Fruit fly (Drosophila melanogaster) whole organism, pupa: ENCODE measurements around the gene Grip.

ENCODE experiments used
- CG10348 ChIP-seq: fragments of 200-800 bp; sonication (Bioruptor generic); IDR thresholded peaks from 2 replicates; pipeline ENCODE4 v1.3.6; 2022; ENCODE audit warnings: missing biosample characterization, missing genetic modification characterization
- CG12605 ChIP-seq: fragments of 200-800 bp; sonication (Bioruptor generic); IDR thresholded peaks from 2 replicates; pipeline ENCODE4 v1.3.6; 2022; ENCODE audit warnings: missing biosample characterization, missing genetic modification characterization
- CG13204 ChIP-seq: fragments of 200-800 bp; sonication (Bioruptor generic); optimal IDR thresholded peaks from 2 replicates; lab custom pipeline; 2018; ENCODE audit warnings: missing biosample characterization, mild to moderate bottlenecking, missing genetic modification characterization, moderate library complexity
- CG14655 ChIP-seq: fragments of 200-800 bp; sonication (Bioruptor generic); optimal IDR thresholded peaks from 3 replicates; lab custom pipeline; 2017; ENCODE audit warnings: mild to moderate bottlenecking, missing biosample characterization, missing genetic modification reagents, missing genetic modification characterization
- CG15710 ChIP-seq: fragments of 200-800 bp; sonication (Bioruptor generic); optimal IDR thresholded peaks from 2 replicates; lab custom pipeline; 2018; ENCODE audit warnings: missing biosample characterization, mild to moderate bottlenecking, missing genetic modification characterization, moderate library complexity
- CG17806 ChIP-seq: fragments of 200-800 bp; sonication (Bioruptor generic); optimal IDR thresholded peaks from 2 replicates; lab custom pipeline; 2018; ENCODE audit warnings: missing biosample characterization, mild to moderate bottlenecking, missing genetic modification characterization, moderate library complexity
- CG32121 ChIP-seq: fragments of 200-800 bp; sonication (Bioruptor generic); IDR thresholded peaks from 2 replicates; pipeline ENCODE4 v1.3.6; 2022; ENCODE audit warnings: missing biosample characterization, missing genetic modification characterization
- CG34367 ChIP-seq: fragments of 200-800 bp; sonication (Bioruptor generic); optimal IDR thresholded peaks from 2 replicates; lab custom pipeline; 2018; ENCODE audit warnings: missing biosample characterization, mild to moderate bottlenecking, missing genetic modification characterization
- CG4496 ChIP-seq: fragments of 200-800 bp; sonication (Bioruptor generic); IDR thresholded peaks from 3 replicates; pipeline ENCODE4 v1.3.6; 2022; ENCODE audit warnings: missing biosample characterization, missing genetic modification characterization
- CG8159 ChIP-seq: fragments of 200-800 bp; sonication (Bioruptor generic); optimal IDR thresholded peaks from 3 replicates; lab custom pipeline; 2018; ENCODE audit warnings: missing biosample characterization, mild to moderate bottlenecking, missing genetic modification characterization, moderate library complexity
- CG8301 ChIP-seq: fragments of 200-800 bp; sonication (Bioruptor generic); optimal IDR thresholded peaks from 2 replicates; lab custom pipeline; 2018; ENCODE audit warnings: missing biosample characterization, mild to moderate bottlenecking, missing genetic modification characterization
- CG9948 ChIP-seq: fragments of 200-800 bp; sonication (Bioruptor generic); optimal IDR thresholded peaks from 2 replicates; lab custom pipeline; 2018; ENCODE audit warnings: missing biosample characterization, mild to moderate bottlenecking, missing genetic modification characterization, moderate library complexity
- D1 ChIP-seq: fragments of 200-800 bp; sonication (Bioruptor generic); optimal IDR thresholded peaks from 2 replicates; lab custom pipeline; 2018; ENCODE audit warnings: missing biosample characterization, mild to moderate bottlenecking, missing genetic modification characterization, moderate library complexity
- EcR ChIP-seq: fragments of 200-800 bp; sonication (Bioruptor generic); optimal IDR thresholded peaks from 3 replicates; lab custom pipeline; 2019; ENCODE audit warnings: missing biosample characterization, missing genetic modification characterization, mild to moderate bottlenecking, moderate library complexity, missing genetic modification reagents
- Ets98B ChIP-seq: fragments of 200-800 bp; sonication (Bioruptor generic); IDR thresholded peaks from 2 replicates; pipeline ENCODE4 v1.3.6; 2022; ENCODE audit warnings: missing biosample characterization, missing genetic modification characterization
- Pif1A ChIP-seq: fragments of 200-800 bp; sonication (Bioruptor generic); optimal IDR thresholded peaks from 3 replicates; lab custom pipeline; 2016; ENCODE audit warnings: missing biosample characterization, missing genetic modification characterization
- Pif1B ChIP-seq: fragments of 200-800 bp; sonication (Bioruptor generic); optimal IDR thresholded peaks from 3 replicates; lab custom pipeline; 2016; ENCODE audit warnings: missing biosample characterization, missing genetic modification characterization
- Snoo ChIP-seq: fragments of 200-800 bp; sonication (Bioruptor generic); optimal IDR thresholded peaks from 3 replicates; lab custom pipeline; 2017; ENCODE audit warnings: missing biosample characterization, mild to moderate bottlenecking, missing genetic modification characterization, inconsistent platforms
- fd96Ca ChIP-seq: fragments of 200-800 bp; sonication (Bioruptor generic); IDR thresholded peaks from 3 replicates; pipeline ENCODE4 v1.3.6; 2022; ENCODE audit warnings: missing biosample characterization, missing genetic modification characterization
- gl ChIP-seq: fragments of 200-800 bp; sonication (Bioruptor generic); optimal IDR thresholded peaks from 2 replicates; lab custom pipeline; 2018; ENCODE audit warnings: missing biosample characterization, mild to moderate bottlenecking, missing genetic modification characterization
- rn ChIP-seq: fragments of 200-800 bp; sonication (Bioruptor generic); IDR thresholded peaks from 2 replicates; pipeline ENCODE4 v1.3.6; 2022; ENCODE audit warnings: missing biosample characterization, missing genetic modification characterization

The Grip gene

DNA sequence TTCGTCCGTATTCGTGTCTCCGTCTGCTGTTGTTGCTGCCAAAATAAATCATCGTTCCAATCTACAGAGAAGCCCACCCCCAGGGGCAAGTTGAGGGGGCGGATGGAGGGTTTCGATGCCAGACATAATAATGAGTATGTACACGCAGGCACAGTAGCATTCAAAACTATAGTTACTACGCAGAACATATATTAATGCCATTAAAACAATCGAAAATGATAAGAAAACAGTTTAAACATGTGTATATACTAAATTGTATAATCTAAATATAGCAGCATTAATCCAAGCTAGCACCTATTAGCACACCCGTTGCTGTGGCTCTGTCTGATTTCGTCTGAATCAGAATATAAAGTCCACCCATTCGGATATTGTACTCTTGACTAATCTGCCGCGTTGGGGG lies 14.8 kb downstream of the Grip start:
- peak; percentile 88 for TF ChIP-seq Snoo (tag; lab: Kevin White, UChicago)
- TF ChIP-seq fd96Ca (GFP tag; lab: Robert Waterston, UW), result peak; percentile 79
- TF ChIP-seq CG9948 (tag; lab: Kevin White, UChicago), result peak; percentile 61
- TF ChIP-seq CG10348 (GFP tag; lab: Robert Waterston, UW), result no peak
- peak; percentile 57 for TF ChIP-seq CG14655
- TF ChIP-seq CG32121 (GFP tag; lab: Robert Waterston, UW), result peak; percentile 72
- TF ChIP-seq CG8159 (tag; lab: Kevin White, UChicago), result peak; percentile 75
- peak; percentile 60 for TF ChIP-seq CG34367 (tag; lab: Kevin White, UChicago)
- peak; percentile 63 for TF ChIP-seq CG17806 (tag; lab: Kevin White, UChicago)
- peak; percentile 62 for TF ChIP-seq CG8301
- peak; percentile 72 for TF ChIP-seq Pif1B (GFP tag; lab: Kevin White, UChicago)
- TF ChIP-seq gl (tag; lab: Kevin White, UChicago), result peak; percentile 63
- peak; percentile 82 for TF ChIP-seq CG4496 (GFP tag; lab: Robert Waterston, UW)
- peak; percentile 83 for TF ChIP-seq Ets98B
- TF ChIP-seq Pif1A (GFP tag; lab: Kevin White, UChicago), result peak; percentile 75
- no peak for TF ChIP-seq D1 (tag; lab: Kevin White, UChicago)
- peak; percentile 64; the same call in 1 of the 2 replicates for TF ChIP-seq CG12605 (GFP tag; lab: Robert Waterston, UW)
- TF ChIP-seq EcR (GFP tag; lab: Kevin White, UChicago), result no peak
- TF ChIP-seq CG15710 (tag; lab: Kevin White, UChicago), result peak; percentile 68
- peak; percentile 46 for TF ChIP-seq CG13204 (GFP tag; lab: Kevin White, UChicago)
- 0 out of 2 replicates have a peak, but pooled peaks have one; percentile 17 for TF ChIP-seq rn (GFP tag; lab: Robert Waterston, UW)
- TF ChIP-seq, all 21 proteins: peak for 18

dm6 chrX:5981410-5981809 lies 15.3 kb downstream of the Grip start:
- TF ChIP-seq CG13204 (GFP tag; lab: Kevin White, UChicago) (no peak), CG12605 (GFP tag; lab: Robert Waterston, UW) (peak; percentile 11; the same call in 1 of the 2 replicates), CG4496 (GFP tag; lab: Robert Waterston, UW) (peak; percentile 26; the same call in 1 of the 3 replicates), CG32121 (GFP tag; lab: Robert Waterston, UW) (peak; percentile 23; the same call in 1 of the 2 replicates), Ets98B (peak; percentile 50)
- TF ChIP-seq, all 21 proteins: peak for 4

DNA sequence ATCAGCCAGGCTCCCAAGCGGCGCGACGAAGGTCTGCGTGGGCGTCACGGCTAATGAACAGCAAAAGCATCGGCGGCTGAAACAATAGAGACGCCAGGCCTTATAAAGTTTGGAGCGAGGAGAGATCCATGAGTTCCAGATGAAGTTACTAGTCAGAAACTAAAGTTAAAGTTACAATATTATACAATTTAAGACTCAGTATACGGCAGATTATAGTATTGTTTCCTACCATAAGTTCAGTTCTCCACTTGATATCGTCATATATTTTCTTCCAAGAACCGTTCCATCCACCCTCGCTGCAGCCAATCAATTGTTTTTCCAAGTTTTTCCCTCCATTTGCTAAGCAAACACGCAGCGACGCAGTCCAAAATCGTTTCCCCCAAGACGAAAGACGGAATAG lies 17.3 kb downstream of the Grip start:
- TF ChIP-seq CG32121 (GFP tag; lab: Robert Waterston, UW) (no peak), gl (tag; lab: Kevin White, UChicago) (no peak), Snoo (tag; lab: Kevin White, UChicago) (no peak), CG4496 (GFP tag; lab: Robert Waterston, UW) (no peak), rn (GFP tag; lab: Robert Waterston, UW) (no peak), Ets98B (no peak)

- TF ChIP-seq CG12605 (GFP tag; lab: Robert Waterston, UW) (no peak), CG4496 (GFP tag; lab: Robert Waterston, UW) (no peak), Ets98B (no peak), fd96Ca (GFP tag; lab: Robert Waterston, UW) (no peak), CG34367 (tag; lab: Kevin White, UChicago) (no peak), CG10348 (GFP tag; lab: Robert Waterston, UW) (no peak), gl (tag; lab: Kevin White, UChicago) (no peak), rn (GFP tag; lab: Robert Waterston, UW) (no peak), CG15710 (tag; lab: Kevin White, UChicago) (no peak), EcR (GFP tag; lab: Kevin White, UChicago) (no peak), Pif1B (GFP tag; lab: Kevin White, UChicago) (no peak), CG17806 (tag; lab: Kevin White, UChicago) (no peak), D1 (tag; lab: Kevin White, UChicago) (no peak), CG32121 (GFP tag; lab: Robert Waterston, UW) (no peak), Snoo (tag; lab: Kevin White, UChicago) (no peak), CG8301 (no peak), CG13204 (GFP tag; lab: Kevin White, UChicago) (no peak)
These were observed 21.3 kb downstream of the Grip start for dm6 chrX:5987362-5987761.

dm6 chrX:5988088-5988987 lies 22.3 kb downstream of the Grip start, which contains the start of gene CG5966:
Gene CG5966 (plus strand): TSS chrX:5988791.
- TF ChIP-seq EcR (GFP tag; lab: Kevin White, UChicago) (no peak), CG34367 (tag; lab: Kevin White, UChicago) (peak; percentile 8), CG8301 (peak; percentile 18), CG12605 (GFP tag; lab: Robert Waterston, UW) (peak; percentile 84), CG15710 (tag; lab: Kevin White, UChicago) (no peak), CG8159 (tag; lab: Kevin White, UChicago) (no peak), CG32121 (GFP tag; lab: Robert Waterston, UW) (no peak; the same call in 1 of the 2 replicates), Pif1A (GFP tag; lab: Kevin White, UChicago) (peak; percentile 35), CG17806 (tag; lab: Kevin White, UChicago) (no peak), Pif1B (GFP tag; lab: Kevin White, UChicago) (no peak), gl (tag; lab: Kevin White, UChicago) (peak; percentile 79), CG10348 (GFP tag; lab: Robert Waterston, UW) (no peak), D1 (tag; lab: Kevin White, UChicago) (no peak), CG13204 (GFP tag; lab: Kevin White, UChicago) (peak; percentile 75), CG4496 (GFP tag; lab: Robert Waterston, UW) (peak; percentile 72), Ets98B (peak; percentile 70), CG9948 (tag; lab: Kevin White, UChicago) (no peak), rn (GFP tag; lab: Robert Waterston, UW) (no peak), fd96Ca (GFP tag; lab: Robert Waterston, UW) (peak; percentile 37; the same call in 1 of the 3 replicates), Snoo (tag; lab: Kevin White, UChicago) (no peak), CG14655 (peak; percentile 56)
